Worm (Caenorhabditis elegans) whole organism, L4 larva: ENCODE measurements around the gene pitr-5.

Experiments used
- F10B5.3 ChIP-seq: sonication (generic microtip); optimal IDR thresholded peaks from 2 replicates; lab custom pipeline; 2016; ENCODE audit warnings: mild to moderate bottlenecking, missing genetic modification characterization, missing compliant biosample characterization
- F26F4.8 ChIP-seq: fragments of 200-800 bp; sonication (Bioruptor generic); conservative IDR thresholded peaks from 2 replicates; pipeline ENCODE4 v1.3.6; 2022; ENCODE audit warnings: missing genetic modification characterization, missing compliant biosample characterization
- F44E2.7 ChIP-seq: fragments of 200-800 bp; sonication (Bioruptor generic); IDR thresholded peaks from 2 replicates; pipeline ENCODE4 v2.1.2; 2022; ENCODE audit warnings: missing genetic modification characterization, missing compliant biosample characterization
- T26A8.4 ChIP-seq: fragments of 200-800 bp; sonication (Bioruptor generic); IDR thresholded peaks from 2 replicates; pipeline ENCODE4 v1.3.6; 2022; ENCODE audit warnings: missing genetic modification characterization, missing compliant biosample characterization
- Y48G9A.11 ChIP-seq: fragments of 200-800 bp; sonication (Bioruptor generic); IDR thresholded peaks from 2 replicates; pipeline ENCODE4 v1.3.6; 2022; ENCODE audit warnings: missing genetic modification reagents, missing genetic modification characterization, missing compliant biosample characterization
- ZK337.2 ChIP-seq: fragments of 200-800 bp; sonication (Bioruptor generic); IDR thresholded peaks from 2 replicates; pipeline ENCODE4 v1.3.6; 2022; ENCODE audit warnings: missing genetic modification reagents, missing genetic modification characterization, missing compliant biosample characterization
- arid-1 ChIP-seq: fragments of 200-800 bp; sonication (Bioruptor generic); conservative IDR thresholded peaks from 2 replicates; pipeline ENCODE4 v1.3.6; 2022; ENCODE audit warnings: missing genetic modification reagents, missing genetic modification characterization, missing compliant biosample characterization
- attf-4 ChIP-seq: sonication (generic microtip); optimal IDR thresholded peaks from 3 replicates; lab custom pipeline; 2017; ENCODE audit warnings: missing biosample characterization, missing genetic modification characterization
- ceh-32 ChIP-seq: sonication (generic microtip); optimal IDR thresholded peaks from 2 replicates; lab custom pipeline; 2016; ENCODE audit warnings: mild to moderate bottlenecking, missing genetic modification characterization, missing compliant biosample characterization; ENCODE audit not compliant: poor library complexity
- daf-12 ChIP-seq: fragments of 150-350 bp; optimal IDR thresholded peaks from 2 replicates; lab custom pipeline; 2014; ENCODE audit warnings: missing biosample characterization, missing genetic modification reagents, missing genetic modification characterization
- daf-16 ChIP-seq, 3 experiments: sonication (generic microtip); optimal IDR thresholded peaks; 2 replicates each; lab custom pipeline; 2016 to 2017; ENCODE audit warnings: missing genetic modification characterization in 3 of 3, missing genetic modification reagents in 3 of 3, mild to moderate bottlenecking in 2 of 3, missing compliant biosample characterization in 2 of 3, missing biosample characterization in 1 of 3, moderate library complexity in 1 of 3
- daf-19 ChIP-seq: fragments of 200-800 bp; sonication (Bioruptor generic); conservative IDR thresholded peaks from 2 replicates; pipeline ENCODE4 v1.3.6; 2022; ENCODE audit warnings: missing genetic modification characterization, missing compliant biosample characterization
- dmd-6 ChIP-seq: fragments of 200-800 bp; sonication (Bioruptor generic); IDR thresholded peaks from 2 replicates; pipeline ENCODE4 v1.3.6; 2022; ENCODE audit warnings: missing genetic modification reagents, missing genetic modification characterization, missing compliant biosample characterization
- dve-1 ChIP-seq: sonication (generic microtip); optimal IDR thresholded peaks from 2 replicates; lab custom pipeline; 2017; ENCODE audit warnings: antibody characterized with exemption, mild to moderate bottlenecking, missing genetic modification characterization, missing compliant biosample characterization; ENCODE audit not compliant: insufficient read depth
- egl-27 ChIP-seq: sonication (generic microtip); optimal IDR thresholded peaks from 3 replicates; lab custom pipeline; 2017; ENCODE audit warnings: missing biosample characterization, missing genetic modification reagents, missing genetic modification characterization
- fkh-10 ChIP-seq: fragments of 150-350 bp; optimal IDR thresholded peaks from 2 replicates; lab custom pipeline; 2014; ENCODE audit warnings: missing biosample characterization, missing genetic modification reagents, missing genetic modification characterization
- hmg-1.1 ChIP-seq: fragments of 200-800 bp; sonication (Bioruptor generic); IDR thresholded peaks from 2 replicates; pipeline ENCODE4 v1.3.6; 2022; ENCODE audit warnings: missing genetic modification reagents, missing genetic modification characterization, missing compliant biosample characterization
- jun-1 ChIP-seq: fragments of 150-350 bp; optimal IDR thresholded peaks from 2 replicates; lab custom pipeline; 2014; ENCODE audit warnings: missing biosample characterization, missing genetic modification reagents, missing genetic modification characterization
- lim-7 ChIP-seq: fragments of 200-800 bp; sonication (Bioruptor generic); IDR thresholded peaks from 2 replicates; pipeline ENCODE4 v1.3.6; 2022; ENCODE audit warnings: missing genetic modification characterization, missing compliant biosample characterization
- lin-13 ChIP-seq: fragments of 150-350 bp; optimal IDR thresholded peaks from 2 replicates; lab custom pipeline; 2014; ENCODE audit warnings: missing biosample characterization, missing genetic modification reagents, missing genetic modification characterization
- lin-15B ChIP-seq: fragments of 150-350 bp; sonication (generic microtip); optimal IDR thresholded peaks from 3 replicates; lab custom pipeline; 2014; ENCODE audit warnings: missing biosample characterization, missing genetic modification characterization
- lin-29 ChIP-seq: fragments of 200-800 bp; sonication (Bioruptor generic); IDR thresholded peaks from 2 replicates; pipeline ENCODE4 v1.3.6; 2022; ENCODE audit warnings: missing genetic modification reagents, missing genetic modification characterization, missing compliant biosample characterization
- lin-39 ChIP-seq: fragments of 150-350 bp; optimal IDR thresholded peaks from 2 replicates; lab custom pipeline; 2014; ENCODE audit warnings: missing biosample characterization, missing genetic modification reagents, missing genetic modification characterization
- madf-5 ChIP-seq, 2 experiments: fragments of 200-800 bp; sonication (Bioruptor generic); IDR thresholded peaks; 2 replicates each; pipeline ENCODE4 v1.3.6; 2022; ENCODE audit warnings: missing compliant biosample characterization in 2 of 2, missing genetic modification characterization in 2 of 2
- mdt-29 ChIP-seq: fragments of 200-800 bp; sonication (Bioruptor generic); IDR thresholded peaks from 2 replicates; pipeline ENCODE4 v1.3.6; 2022; ENCODE audit warnings: missing genetic modification reagents, missing genetic modification characterization, missing compliant biosample characterization
- nhr-10 ChIP-seq: fragments of 150-350 bp; optimal IDR thresholded peaks from 2 replicates; lab custom pipeline; 2014; ENCODE audit warnings: missing biosample characterization, missing genetic modification characterization
- nhr-111 ChIP-seq: fragments of 200-800 bp; sonication (Bioruptor generic); optimal IDR thresholded peaks from 2 replicates; lab custom pipeline; 2018; ENCODE audit warnings: mild to moderate bottlenecking, missing genetic modification characterization, missing compliant biosample characterization
- nhr-237 ChIP-seq: sonication (generic microtip); optimal IDR thresholded peaks from 2 replicates; lab custom pipeline; 2017; ENCODE audit warnings: missing biosample characterization, missing genetic modification characterization
- nhr-25 ChIP-seq: sonication (generic microtip); optimal IDR thresholded peaks from 2 replicates; lab custom pipeline; 2017; ENCODE audit warnings: missing genetic modification characterization, mild to moderate bottlenecking, missing compliant biosample characterization, antibody characterized with exemption, moderate library complexity, borderline replicate concordance; ENCODE audit not compliant: insufficient read depth
- nhr-42 ChIP-seq: fragments of 200-800 bp; sonication (Bioruptor generic); IDR thresholded peaks from 2 replicates; pipeline ENCODE4 v1.3.6; 2022; ENCODE audit warnings: missing genetic modification characterization, missing compliant biosample characterization
- nhr-48 ChIP-seq: sonication (generic microtip); optimal IDR thresholded peaks from 2 replicates; lab custom pipeline; 2016; ENCODE audit warnings: mild to moderate bottlenecking, missing genetic modification characterization, missing compliant biosample characterization
- php-3 ChIP-seq: fragments of 200-800 bp; sonication (Bioruptor generic); IDR thresholded peaks from 2 replicates; pipeline ENCODE4 v1.3.6; 2022; ENCODE audit warnings: missing genetic modification reagents, missing genetic modification characterization, missing compliant biosample characterization
- pqm-1 ChIP-seq: sonication (generic microtip); optimal IDR thresholded peaks from 2 replicates; lab custom pipeline; 2017; ENCODE audit warnings: missing biosample characterization, missing genetic modification characterization
- rbr-2 ChIP-seq: sonication (generic microtip); optimal IDR thresholded peaks from 2 replicates; lab custom pipeline; 2016; ENCODE audit warnings: missing genotype, missing genetic modification characterization, missing compliant biosample characterization
- saeg-2 ChIP-seq: fragments of 200-800 bp; sonication (Bioruptor generic); IDR thresholded peaks from 2 replicates; pipeline ENCODE4 v1.3.6; 2022; ENCODE audit warnings: missing genetic modification reagents, missing genetic modification characterization, missing compliant biosample characterization
- set-16 ChIP-seq: fragments of 200-800 bp; sonication (Bioruptor generic); IDR thresholded peaks from 2 replicates; pipeline ENCODE4 v1.3.6; 2022; ENCODE audit warnings: missing genetic modification reagents, missing genetic modification characterization, missing compliant biosample characterization
- tag-97 ChIP-seq: fragments of 200-800 bp; sonication (Bioruptor generic); IDR thresholded peaks from 2 replicates; pipeline ENCODE4 v1.3.6; 2022; ENCODE audit warnings: missing genetic modification characterization, missing compliant biosample characterization
- tra-1 ChIP-seq: fragments of 200-800 bp; sonication (Bioruptor generic); IDR thresholded peaks from 2 replicates; pipeline ENCODE4 v1.3.6; 2022; ENCODE audit warnings: missing genetic modification reagents, missing genetic modification characterization, missing compliant biosample characterization
- unc-39 ChIP-seq: sonication (generic microtip); optimal IDR thresholded peaks from 2 replicates; lab custom pipeline; 2017; ENCODE audit warnings: missing biosample characterization, missing genetic modification characterization
- vab-7 ChIP-seq: fragments of 200-800 bp; sonication (Bioruptor generic); IDR thresholded peaks from 2 replicates; pipeline ENCODE4 v1.3.6; 2022; ENCODE audit warnings: missing genetic modification reagents, missing genetic modification characterization, missing compliant biosample characterization
- zag-1 ChIP-seq: fragments of 150-350 bp; optimal IDR thresholded peaks from 2 replicates; lab custom pipeline; 2014; ENCODE audit warnings: missing biosample characterization, missing genetic modification characterization
- zip-11 ChIP-seq: fragments of 200-800 bp; sonication (Bioruptor generic); IDR thresholded peaks from 2 replicates; pipeline ENCODE4 v1.3.6; 2022; ENCODE audit warnings: missing genetic modification characterization, missing compliant biosample characterization
- ztf-7 ChIP-seq: fragments of 150-350 bp; optimal IDR thresholded peaks from 2 replicates; lab custom pipeline; 2014; ENCODE audit warnings: missing biosample characterization, missing genetic modification characterization

The pitr-5 gene

ce11 chrV:7187295-7187694, 2.6 kb downstream of the pitr-5 start:
- TF ChIP-seq mdt-29 (GFP tag; lab: Robert Waterston, UW) (no peak), daf-16 (GFP tag; optimal IDR thresholded peaks at IDR 0.05; lab: Kevin White, UChicago) (peak in 1 of 2 experiments; percentile 4), daf-16 (tag; optimal IDR thresholded peaks at IDR 0.05; lab: Kevin White, UChicago) (peak; percentile 32), tra-1 (GFP tag; lab: Robert Waterston, UW) (no peak), dmd-6 (peak; percentile 60), rbr-2 (tag; lab: Kevin White, UChicago) (no peak), saeg-2 (GFP tag; lab: Robert Waterston, UW) (no peak), fkh-10 (GFP tag; lab: Kevin White, UChicago) (no peak), nhr-25 (no peak), php-3 (GFP tag; lab: Robert Waterston, UW) (no peak), attf-4 (tag; lab: Kevin White, UChicago) (no peak), daf-12 (no peak), nhr-42 (no peak), ceh-32 (no peak)

ce11 chrV:7193562-7193961, 8.9 kb downstream of the pitr-5 start, which contains the start of gene F09G2.8:
F09G2.8 (minus strand) TSS chrV:7193662.
- no peak for TF ChIP-seq ZK337.2 (GFP tag; lab: Robert Waterston, UW)
- no peak for TF ChIP-seq lin-15B
- no peak for TF ChIP-seq pqm-1 (tag; lab: Kevin White, UChicago)
- TF ChIP-seq dve-1 (tag; lab: Kevin White, UChicago): no peak
- no peak for TF ChIP-seq nhr-42
- TF ChIP-seq daf-19 (GFP tag; lab: Robert Waterston, UW): no peak
- no peak for TF ChIP-seq T26A8.4 (GFP tag; lab: Robert Waterston, UW)
- TF ChIP-seq tag-97 (GFP tag; lab: Robert Waterston, UW): no peak
- TF ChIP-seq dmd-6: no peak
- no peak for TF ChIP-seq vab-7 (GFP tag; lab: Robert Waterston, UW)
- no peak for TF ChIP-seq lin-13 (GFP tag; lab: Kevin White, UChicago)

- no peak for TF ChIP-seq tag-97 (GFP tag; lab: Robert Waterston, UW)
- TF ChIP-seq set-16 (GFP tag; lab: Robert Waterston, UW): peak; percentile 64
- TF ChIP-seq, all 104 proteins: peak for 1
Observed at ce11 chrV:7194818-7195217, 10.2 kb downstream of the pitr-5 start.

ce11 chrV:7196037-7196436, 11.4 kb downstream of the pitr-5 start, which contains the start of gene attf-2:
attf-2 (minus strand) TSS chrV:7196137.
- no peak for TF ChIP-seq unc-39 (tag; lab: Kevin White, UChicago)
- no peak for TF ChIP-seq zag-1 (tag; lab: Kevin White, UChicago)
- TF ChIP-seq egl-27 (tag; lab: Kevin White, UChicago): no peak
- TF ChIP-seq jun-1 (tag; lab: Kevin White, UChicago): no peak
- no peak for TF ChIP-seq nhr-111 (GFP tag; lab: Kevin White, UChicago)
- no peak for TF ChIP-seq nhr-48 (tag; lab: Kevin White, UChicago)
- no peak for TF ChIP-seq set-16 (GFP tag; lab: Robert Waterston, UW)
- no peak for TF ChIP-seq F26F4.8 (GFP tag; lab: Robert Waterston, UW)
- TF ChIP-seq vab-7 (GFP tag; lab: Robert Waterston, UW): no peak
- TF ChIP-seq nhr-237 (tag; lab: Kevin White, UChicago): no peak

- TF ChIP-seq daf-16 (GFP tag; optimal IDR thresholded peaks at IDR 0.05; lab: Kevin White, UChicago) (peak; percentile 52 to 69), daf-16 (tag; optimal IDR thresholded peaks at IDR 0.05; lab: Kevin White, UChicago) (peak; percentile 83), php-3 (GFP tag; lab: Robert Waterston, UW) (peak; percentile 46; the same call in 1 of the 2 replicates), ztf-7 (tag; lab: Kevin White, UChicago) (peak; percentile 41), dve-1 (tag; lab: Kevin White, UChicago) (peak; percentile 97), F10B5.3 (tag; lab: Kevin White, UChicago) (no peak), nhr-25 (peak; percentile 88), F44E2.7 (GFP tag; lab: Robert Waterston, UW) (no peak), lin-29 (GFP tag; lab: Robert Waterston, UW) (peak; percentile 80; the same call in 1 of the 2 replicates), zip-11 (GFP tag; lab: Robert Waterston, UW) (no peak), hmg-1.1 (GFP tag; lab: Robert Waterston, UW) (peak; percentile 89), F26F4.8 (GFP tag; lab: Robert Waterston, UW) (no peak), lin-39 (no peak), attf-4 (tag; lab: Kevin White, UChicago) (no peak), arid-1 (GFP tag; lab: Robert Waterston, UW) (peak; percentile 68), nhr-10 (tag; lab: Kevin White, UChicago) (no peak), madf-5 (GFP tag; IDR thresholded peaks at IDR 0.05; lab: Robert Waterston, UW) (no peak), Y48G9A.11 (peak; percentile 63), lim-7 (GFP tag; lab: Robert Waterston, UW) (no peak)
Observed at ce11 chrV:7196498-7196966, 11.9 kb downstream of the pitr-5 start, which contains the start of gene F09G2.2. F09G2.2 (plus strand) TSS chrV:7196916.
